Fruit fly (Drosophila melanogaster): ENCODE data around the gene CG14072.

Gene CG14072

DNA sequence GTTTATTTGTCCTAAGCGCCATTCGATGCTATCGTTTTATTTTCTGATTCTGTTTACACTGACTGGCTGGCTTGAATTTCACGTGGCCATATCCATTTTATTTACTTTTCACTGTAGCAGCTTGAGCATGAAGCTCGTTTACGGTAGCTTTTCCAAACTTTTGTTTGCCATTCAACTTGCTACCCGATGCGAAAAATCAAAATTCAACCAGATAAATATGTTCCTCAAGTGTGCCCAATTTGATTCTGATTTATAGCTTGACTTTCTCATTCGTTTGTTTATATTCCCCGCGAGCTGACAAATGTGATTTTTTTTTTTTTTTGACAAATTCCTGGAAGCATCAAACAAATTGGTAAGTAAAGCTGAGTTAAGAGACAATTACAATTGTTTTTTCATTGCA is at the start of gene CG14072:
TSS of gene CG14072 (plus strand) at position 301 of the 400 bp plus-strand sequence.
- no peak for TF ChIP-seq EcR (GFP tag; optimal IDR thresholded peaks at IDR 0.05)
- TF ChIP-seq usp (GFP tag; optimal IDR thresholded peaks at IDR 0.05): no peak
- TF ChIP-seq psq (optimal IDR thresholded peaks at IDR 0.05): no peak
- TF ChIP-seq pan (optimal IDR thresholded peaks at IDR 0.05): no peak
- no peak for TF ChIP-seq Dll (optimal IDR thresholded peaks at IDR 0.05)
- TF ChIP-seq CG8478 (optimal IDR thresholded peaks at IDR 0.05): no peak

DNA sequence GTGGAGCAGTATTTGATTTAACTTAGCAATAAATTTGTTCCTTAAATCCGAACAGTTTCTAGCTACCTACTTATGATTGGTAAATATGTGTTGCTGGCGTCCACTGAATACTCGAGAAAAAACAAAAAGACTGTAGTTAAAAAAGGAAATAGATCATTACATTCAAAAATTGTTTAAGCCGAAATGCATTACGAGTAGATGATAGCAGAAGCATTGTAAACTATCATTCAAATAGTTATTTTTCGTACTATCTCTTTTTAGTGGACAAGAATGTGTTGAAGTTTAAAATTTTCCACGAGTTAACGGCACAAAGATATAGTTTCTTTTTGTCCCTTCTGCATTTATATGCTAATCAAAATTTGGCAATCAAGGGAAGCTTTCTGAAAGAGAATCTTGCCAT is 47.6 kb upstream of the CG14072 start, which contains the start of gene CG14071:
TSS of gene CG14071 (minus strand) at position 101 of the 400 bp plus-strand sequence.
- TF ChIP-seq usp (GFP tag; optimal IDR thresholded peaks at IDR 0.05): no peak
- TF ChIP-seq CG8478 (optimal IDR thresholded peaks at IDR 0.05): no peak
- no peak for TF ChIP-seq psq (optimal IDR thresholded peaks at IDR 0.05)
- TF ChIP-seq pan (optimal IDR thresholded peaks at IDR 0.05): no peak
- no peak for TF ChIP-seq Dll (optimal IDR thresholded peaks at IDR 0.05)
- TF ChIP-seq EcR (GFP tag; optimal IDR thresholded peaks at IDR 0.05): no peak

DNA sequence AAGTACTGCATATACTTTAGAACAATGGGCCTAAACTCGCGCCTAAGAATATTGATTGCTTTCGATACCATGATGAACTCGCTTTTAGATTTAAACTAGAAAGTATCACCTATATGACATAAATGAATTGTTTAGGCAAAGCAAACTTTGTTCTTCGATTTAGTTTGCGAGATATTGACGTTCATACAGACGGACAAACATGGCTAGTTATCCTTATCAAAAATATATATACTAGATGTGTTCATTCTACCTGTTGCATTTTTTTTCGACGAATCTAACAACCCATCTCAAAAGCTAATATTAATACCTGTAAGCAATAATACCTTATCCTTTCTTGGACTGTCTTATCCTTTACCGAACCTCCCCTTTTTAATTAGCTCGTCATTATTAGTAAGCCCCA is 34.8 kb upstream of the CG14072 start, which contains the start of gene CG14070:
TSS of gene CG14070 (minus strand) at position 101 of the 400 bp plus-strand sequence.
- TF ChIP-seq pan (optimal IDR thresholded peaks at IDR 0.05): no peak
- no peak for TF ChIP-seq EcR (GFP tag; optimal IDR thresholded peaks at IDR 0.05)
- no peak for TF ChIP-seq psq (optimal IDR thresholded peaks at IDR 0.05)
- TF ChIP-seq Dll (optimal IDR thresholded peaks at IDR 0.05): no peak
- TF ChIP-seq CG8478 (optimal IDR thresholded peaks at IDR 0.05): no peak
- TF ChIP-seq usp (GFP tag; optimal IDR thresholded peaks at IDR 0.05): no peak

DNA sequence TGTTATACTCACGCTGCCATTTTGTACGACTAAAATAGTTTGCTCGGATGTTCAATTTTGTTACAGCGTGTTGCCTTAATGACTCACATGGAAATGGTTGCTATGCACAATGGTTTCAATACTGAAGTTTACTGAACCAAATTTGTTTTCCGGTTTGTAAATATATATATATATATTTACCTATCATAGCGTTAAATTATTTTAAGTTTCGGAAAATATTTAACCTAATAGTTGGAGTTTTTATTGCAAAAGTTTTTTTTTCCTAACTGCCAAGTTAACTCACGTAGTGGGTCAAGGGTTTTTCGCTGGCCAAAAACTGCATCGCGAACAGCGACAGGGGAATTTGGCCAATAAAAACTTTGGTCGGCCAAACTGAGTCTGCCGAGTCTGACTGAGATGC is 27.7 kb upstream of the CG14072 start, which contains the start of gene CG7309:
TSS of gene CG7309 (minus strand) at position 101 of the 400 bp plus-strand sequence.
- TF ChIP-seq CG8478 (optimal IDR thresholded peaks at IDR 0.05): no peak
- TF ChIP-seq Dll (optimal IDR thresholded peaks at IDR 0.05): no peak
- TF ChIP-seq usp (GFP tag; optimal IDR thresholded peaks at IDR 0.05): no peak
- no peak for TF ChIP-seq psq (optimal IDR thresholded peaks at IDR 0.05)
- no peak for TF ChIP-seq pan (optimal IDR thresholded peaks at IDR 0.05)
- no peak for TF ChIP-seq EcR (GFP tag; optimal IDR thresholded peaks at IDR 0.05)

DNA sequence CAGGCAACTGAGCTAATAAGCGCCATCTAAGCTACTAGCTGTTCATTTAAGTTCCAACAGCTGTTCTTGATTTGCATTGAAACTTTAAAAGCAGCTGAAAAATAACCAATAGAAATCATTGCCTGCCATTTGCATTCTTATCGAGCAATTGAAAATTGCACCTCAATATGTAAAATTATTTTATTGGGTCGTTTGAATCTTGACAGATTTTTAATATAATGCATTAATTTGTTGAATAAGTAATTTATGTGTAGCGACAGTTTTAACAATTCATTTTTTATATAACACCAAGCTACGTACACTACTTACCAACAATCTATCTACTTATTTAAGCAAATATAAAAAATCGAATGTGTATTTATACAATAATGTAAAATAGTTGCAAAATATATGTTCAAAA is 25.9 kb upstream of the CG14072 start, which contains the start of gene CG14069:
TSS of gene CG14069 (minus strand) at position 101 of the 400 bp plus-strand sequence.
- TF ChIP-seq psq (optimal IDR thresholded peaks at IDR 0.05) (no peak), Dll (optimal IDR thresholded peaks at IDR 0.05) (no peak), EcR (GFP tag; optimal IDR thresholded peaks at IDR 0.05) (no peak), usp (GFP tag; optimal IDR thresholded peaks at IDR 0.05) (no peak), CG8478 (optimal IDR thresholded peaks at IDR 0.05) (no peak), pan (optimal IDR thresholded peaks at IDR 0.05) (no peak)

DNA sequence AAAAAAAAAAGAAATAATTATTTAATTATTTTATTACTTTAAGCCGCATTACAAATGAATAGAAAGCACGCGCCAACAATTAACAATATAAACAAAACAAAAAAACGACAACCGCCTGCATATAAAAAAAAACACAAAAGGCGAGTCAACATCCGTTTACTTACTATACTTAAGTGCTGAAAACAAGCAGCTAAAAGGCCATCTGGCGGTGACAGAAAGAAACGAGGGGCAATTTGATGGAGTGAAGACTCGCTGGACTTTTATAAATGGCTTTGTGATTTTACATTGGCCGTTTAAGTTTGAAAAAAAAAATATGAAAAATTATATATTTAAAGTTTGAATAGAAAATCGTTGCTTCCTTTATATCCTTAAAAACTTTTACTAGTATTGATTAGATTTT is 3.7 kb downstream of the CG14072 start:
- no peak for TF ChIP-seq EcR (GFP tag; optimal IDR thresholded peaks at IDR 0.05)
- no peak for TF ChIP-seq usp (GFP tag; optimal IDR thresholded peaks at IDR 0.05)
- TF ChIP-seq psq (optimal IDR thresholded peaks at IDR 0.05): no peak
- no peak for TF ChIP-seq CG8478 (optimal IDR thresholded peaks at IDR 0.05)
- no peak for TF ChIP-seq Dll (optimal IDR thresholded peaks at IDR 0.05)
- TF ChIP-seq pan (optimal IDR thresholded peaks at IDR 0.05): no peak

DNA sequence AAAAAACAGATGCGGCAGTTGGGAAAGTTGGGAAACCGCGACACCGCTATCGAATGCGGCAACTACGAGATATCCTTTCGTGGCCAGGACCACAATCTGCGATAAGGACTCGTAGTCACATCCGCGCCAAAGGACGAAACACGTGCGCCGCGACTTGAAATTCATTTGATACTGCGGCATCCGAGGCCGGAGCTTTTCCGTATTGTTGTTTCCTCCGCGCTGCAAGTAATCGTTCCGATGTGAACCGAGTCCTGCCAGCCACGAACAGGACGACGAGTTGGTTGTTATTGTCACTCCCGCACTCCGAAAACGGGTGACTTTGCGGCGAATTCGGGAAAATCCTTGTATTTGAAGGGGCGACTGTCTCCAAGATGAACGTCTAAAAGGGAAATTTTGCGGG is 27.5 kb downstream of the CG14072 start, which contains the start of gene dpr2:
TSS of gene dpr2 (minus strand) at position 175 of the 400 bp plus-strand sequence.
- TF ChIP-seq pan (optimal IDR thresholded peaks at IDR 0.05): no peak
- TF ChIP-seq Dll (optimal IDR thresholded peaks at IDR 0.05): no peak
- no peak for TF ChIP-seq psq (optimal IDR thresholded peaks at IDR 0.05)
- TF ChIP-seq usp (GFP tag; optimal IDR thresholded peaks at IDR 0.05): no peak
- TF ChIP-seq EcR (GFP tag; optimal IDR thresholded peaks at IDR 0.05): no peak
- no peak for TF ChIP-seq CG8478 (optimal IDR thresholded peaks at IDR 0.05)

DNA sequence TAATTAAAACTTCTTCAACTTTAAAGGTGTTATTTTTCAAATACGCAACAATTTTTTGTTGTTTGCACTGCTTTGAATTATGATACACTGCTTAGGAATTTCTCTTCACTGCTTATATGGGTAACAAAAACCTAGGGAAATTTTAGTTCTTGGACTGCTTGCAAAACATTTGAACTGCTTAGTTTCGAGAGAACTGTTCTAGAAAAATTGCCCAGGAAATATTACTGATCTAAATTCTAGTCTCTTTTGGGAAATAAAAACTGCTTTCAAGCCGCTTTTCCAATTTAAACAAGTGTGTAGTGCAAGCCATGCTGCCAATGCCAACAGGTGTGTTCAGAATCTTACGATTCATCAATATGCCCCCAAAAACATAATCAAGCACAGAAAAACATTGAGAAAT is 28.0 kb downstream of the CG14072 start:
- TF ChIP-seq EcR (GFP tag; optimal IDR thresholded peaks at IDR 0.05) (no peak), psq (optimal IDR thresholded peaks at IDR 0.05) (no peak), Dll (optimal IDR thresholded peaks at IDR 0.05) (no peak), pan (optimal IDR thresholded peaks at IDR 0.05) (no peak), CG8478 (optimal IDR thresholded peaks at IDR 0.05) (no peak), usp (GFP tag; optimal IDR thresholded peaks at IDR 0.05) (no peak)

DNA sequence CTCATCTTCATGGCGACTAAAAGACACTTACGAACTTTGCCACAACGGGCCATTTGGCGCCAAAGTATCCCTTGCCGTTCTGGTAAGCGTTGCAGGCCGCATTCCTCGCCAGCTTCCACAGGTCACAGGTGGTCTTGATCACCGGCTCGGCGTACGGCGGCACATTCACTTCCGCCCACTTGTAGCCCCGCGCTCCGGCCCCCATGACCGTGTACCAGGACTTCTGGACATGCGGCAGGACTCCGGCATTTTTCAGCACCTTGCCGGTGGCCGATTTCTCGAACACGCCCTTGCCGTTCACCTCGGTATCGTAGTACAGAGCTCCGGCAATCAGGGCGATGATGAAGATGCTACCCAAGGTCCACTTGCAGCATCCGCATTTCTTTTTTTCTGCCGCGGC is 29.5 kb downstream of the CG14072 start:
- TF ChIP-seq Dll (optimal IDR thresholded peaks at IDR 0.05) (no peak), pan (optimal IDR thresholded peaks at IDR 0.05) (no peak), CG8478 (optimal IDR thresholded peaks at IDR 0.05) (no peak), psq (optimal IDR thresholded peaks at IDR 0.05) (no peak), usp (GFP tag; optimal IDR thresholded peaks at IDR 0.05) (no peak), EcR (GFP tag; optimal IDR thresholded peaks at IDR 0.05) (no peak)

DNA sequence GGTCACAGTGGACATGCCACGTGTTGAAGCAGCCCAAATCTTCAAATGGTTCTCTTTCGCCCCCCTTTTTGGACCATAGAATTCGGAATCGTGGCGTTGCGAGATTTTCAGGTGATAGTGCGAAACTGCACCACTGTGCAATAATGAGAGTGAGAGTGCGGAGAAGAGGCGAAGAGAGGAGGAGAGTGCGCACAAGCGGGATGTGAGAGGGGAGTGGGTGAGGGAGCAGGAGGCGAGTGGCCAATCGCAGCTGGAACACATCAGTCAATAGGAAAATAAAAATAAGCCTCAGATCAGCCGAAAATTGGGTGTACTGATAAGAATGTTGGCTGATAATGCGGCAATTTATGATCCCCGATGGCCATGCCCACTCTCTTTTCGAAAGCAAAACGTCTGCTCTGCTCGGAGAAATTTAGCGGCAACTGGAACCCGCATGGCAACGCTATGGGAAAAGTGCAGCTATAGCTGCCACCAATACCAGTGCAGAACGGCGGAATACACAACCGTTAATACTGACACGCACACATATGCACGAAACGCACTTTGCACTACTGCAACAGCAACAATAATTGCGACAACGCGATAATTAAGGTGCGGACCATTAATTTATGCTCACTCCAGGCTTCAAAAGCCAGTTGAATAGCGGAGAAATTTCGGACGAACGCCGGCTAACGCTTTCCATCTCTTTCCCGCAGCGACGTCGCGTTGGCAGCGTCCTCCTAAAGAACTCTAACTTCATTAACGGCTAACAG is 31.0 kb downstream of the CG14072 start:
- TF ChIP-seq CG8478 (optimal IDR thresholded peaks at IDR 0.05) (no peak), pan (optimal IDR thresholded peaks at IDR 0.05) (no peak), Dll (optimal IDR thresholded peaks at IDR 0.05) (no peak), usp (GFP tag; optimal IDR thresholded peaks at IDR 0.05) (no peak), psq (optimal IDR thresholded peaks at IDR 0.05) (no peak), EcR (GFP tag; optimal IDR thresholded peaks at IDR 0.05) (no peak)

DNA sequence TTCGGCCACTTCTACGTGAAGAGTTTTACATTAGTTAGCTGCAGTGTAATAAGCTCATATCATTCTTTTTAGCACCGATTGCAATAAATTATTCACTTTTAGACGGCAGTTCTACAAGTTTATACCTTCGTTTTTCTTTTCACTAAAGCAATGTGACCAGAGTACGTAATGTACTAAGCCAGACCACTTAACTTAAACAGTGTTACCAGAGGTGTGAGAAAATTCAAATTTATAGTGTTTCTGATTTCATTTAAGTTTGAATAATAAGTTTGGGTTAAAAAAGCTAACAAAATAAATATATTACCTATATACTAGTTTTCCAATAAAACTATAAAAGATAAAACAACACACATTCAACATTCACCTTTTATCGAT is 31.5 kb downstream of the CG14072 start:
- no peak for TF ChIP-seq psq (optimal IDR thresholded peaks at IDR 0.05)
- no peak for TF ChIP-seq usp (GFP tag; optimal IDR thresholded peaks at IDR 0.05)
- no peak for TF ChIP-seq pan (optimal IDR thresholded peaks at IDR 0.05)
- no peak for TF ChIP-seq CG8478 (optimal IDR thresholded peaks at IDR 0.05)
- no peak for TF ChIP-seq EcR (GFP tag; optimal IDR thresholded peaks at IDR 0.05)
- TF ChIP-seq Dll (optimal IDR thresholded peaks at IDR 0.05): no peak

DNA sequence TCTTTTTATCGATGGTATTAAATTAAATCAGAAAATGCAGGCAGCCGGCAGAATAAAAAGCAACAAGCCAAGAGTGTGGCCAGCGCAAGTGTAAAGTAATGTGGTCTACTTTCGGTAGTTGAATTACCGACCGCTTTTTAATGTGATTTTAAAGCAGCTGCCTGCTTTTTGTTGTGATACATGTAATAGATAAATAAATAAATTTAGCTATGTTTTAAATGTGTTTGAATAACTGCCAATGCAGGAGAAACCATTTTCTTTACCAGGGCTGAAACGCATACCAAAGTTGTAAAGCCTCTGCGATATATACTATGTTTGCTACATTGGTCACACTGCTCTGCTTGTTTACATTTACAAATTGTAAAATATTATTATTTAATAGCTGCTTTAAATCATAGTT is 33.7 kb downstream of the CG14072 start, which contains the start of the genes Tmem214 and YL-1:
TSS of gene Tmem214 (minus strand) at position 142 of the 400 bp plus-strand sequence.
TSS of gene YL-1 (plus strand) at position 310 of the 400 bp plus-strand sequence.
- no peak for TF ChIP-seq EcR (GFP tag; optimal IDR thresholded peaks at IDR 0.05)
- TF ChIP-seq Dll (optimal IDR thresholded peaks at IDR 0.05): no peak
- no peak for TF ChIP-seq usp (GFP tag; optimal IDR thresholded peaks at IDR 0.05)
- no peak for TF ChIP-seq psq (optimal IDR thresholded peaks at IDR 0.05)
- TF ChIP-seq CG8478 (optimal IDR thresholded peaks at IDR 0.05): no peak
- TF ChIP-seq pan (optimal IDR thresholded peaks at IDR 0.05): no peak

Data from whole organism.